Worm (Caenorhabditis elegans) whole organism, young adult: ENCODE data around the gene algn-2.
A peak's percentile ranks its signal among the peaks of the same experiment; 100 is the strongest.

Experiments
- B0019.2 ChIP-seq: fragments of 200-800 bp; sonication (Bioruptor generic); conservative IDR thresholded peaks from 2 replicates; pipeline ENCODE4 v1.3.6; 2022; ENCODE audit warnings: missing genetic modification reagents, missing genetic modification characterization, missing compliant biosample characterization
- B0336.3 ChIP-seq: fragments of 200-800 bp; sonication (Bioruptor generic); IDR thresholded peaks from 2 replicates; pipeline ENCODE4 v1.3.6; 2022; ENCODE audit warnings: missing genetic modification characterization, missing compliant biosample characterization
- F33H1.4 ChIP-seq: fragments of 200-800 bp; sonication (Bioruptor generic); IDR thresholded peaks from 2 replicates; pipeline ENCODE4 v1.3.6; 2022; ENCODE audit warnings: missing genetic modification reagents, missing genetic modification characterization, missing compliant biosample characterization
- F37B4.10 ChIP-seq: fragments of 200-800 bp; sonication (Bioruptor generic); IDR thresholded peaks from 2 replicates; pipeline ENCODE4 v1.3.6; 2022; ENCODE audit warnings: missing genetic modification characterization, missing compliant biosample characterization
- F57C9.4 ChIP-seq: sonication (generic microtip); optimal IDR thresholded peaks from 2 replicates; lab custom pipeline; 2017; ENCODE audit warnings: mild to moderate bottlenecking, missing genetic modification characterization, missing compliant biosample characterization
- Y79H2A.3 ChIP-seq: fragments of 200-800 bp; sonication (Bioruptor generic); conservative IDR thresholded peaks from 2 replicates; pipeline ENCODE4 v1.3.6; 2022; ENCODE audit warnings: missing genetic modification reagents, missing genetic modification characterization, missing compliant biosample characterization
- Y95B8A.8 ChIP-seq: fragments of 200-800 bp; sonication (Bioruptor generic); IDR thresholded peaks from 2 replicates; pipeline ENCODE4 v1.3.6; 2022; ENCODE audit warnings: missing genetic modification reagents, missing genetic modification characterization, missing compliant biosample characterization
- ama-1 ChIP-seq, 3 experiments: fragments of 150-350 bp in 1 of 3; sonication (generic microtip) in 2 of 3; optimal IDR thresholded peaks; 2 replicates each; lab custom pipeline; 2014 to 2018; ENCODE audit warnings: missing biosample characterization in 2 of 3, missing genetic modification characterization in 2 of 3, missing genetic modification reagents in 2 of 3
- atf-7 ChIP-seq: sonication (generic microtip); optimal IDR thresholded peaks from 2 replicates; lab custom pipeline; 2017; ENCODE audit warnings: mild to moderate bottlenecking, missing genetic modification characterization, missing compliant biosample characterization
- ceh-100 ChIP-seq: fragments of 200-800 bp; sonication (Bioruptor generic); IDR thresholded peaks from 2 replicates; pipeline ENCODE4 v1.3.6; 2022; ENCODE audit warnings: missing genetic modification reagents, missing genetic modification characterization, missing compliant biosample characterization
- ceh-27 ChIP-seq: fragments of 200-800 bp; sonication (Bioruptor generic); optimal IDR thresholded peaks from 2 replicates; lab custom pipeline; 2018; ENCODE audit warnings: mild to moderate bottlenecking, missing genetic modification characterization, moderate library complexity, missing compliant biosample characterization
- ceh-91 ChIP-seq: fragments of 200-800 bp; sonication (Bioruptor generic); IDR thresholded peaks from 2 replicates; pipeline ENCODE4 v1.3.6; 2022; ENCODE audit warnings: missing genetic modification reagents, missing genetic modification characterization, missing compliant biosample characterization
- dox-1 ChIP-seq: fragments of 200-800 bp; sonication (Bioruptor generic); IDR thresholded peaks from 2 replicates; pipeline ENCODE4 v1.3.6; 2022; ENCODE audit warnings: missing genetic modification reagents, missing genetic modification characterization, missing compliant biosample characterization
- dpl-1 ChIP-seq: fragments of 150-350 bp; optimal IDR thresholded peaks from 2 replicates; lab custom pipeline; 2014; ENCODE audit warnings: missing biosample characterization, missing genetic modification reagents, missing genetic modification characterization
- efl-1 ChIP-seq: fragments of 150-350 bp; optimal IDR thresholded peaks from 2 replicates; lab custom pipeline; 2014; ENCODE audit warnings: missing biosample characterization, missing genetic modification reagents, missing genetic modification characterization
- ekl-4 ChIP-seq: fragments of 200-800 bp; sonication (Bioruptor generic); IDR thresholded peaks from 2 replicates; pipeline ENCODE4 v1.3.6; 2022; ENCODE audit warnings: missing genetic modification reagents, missing genetic modification characterization, missing compliant biosample characterization
- gei-17 ChIP-seq: fragments of 200-800 bp; sonication (Bioruptor generic); optimal IDR thresholded peaks from 2 replicates; lab custom pipeline; 2018; ENCODE audit warnings: mild to moderate bottlenecking, missing genetic modification characterization, missing compliant biosample characterization
- hmg-1.2 ChIP-seq: fragments of 200-800 bp; sonication (Bioruptor generic); IDR thresholded peaks from 2 replicates; pipeline ENCODE4 v1.3.6; 2022; ENCODE audit warnings: missing genetic modification reagents, missing genetic modification characterization, missing compliant biosample characterization
- hrde-1 ChIP-seq: sonication (generic microtip); optimal IDR thresholded peaks from 2 replicates; lab custom pipeline; 2016; ENCODE audit warnings: missing genetic modification characterization, mild to moderate bottlenecking, missing compliant biosample characterization, moderate library complexity, missing genotype, missing genetic modification reagents, borderline replicate concordance
- hsf-1 ChIP-seq: fragments of 200-800 bp; sonication (Bioruptor generic); IDR thresholded peaks from 2 replicates; pipeline ENCODE4 v1.3.6; 2022; ENCODE audit warnings: missing genetic modification reagents, missing genetic modification characterization, missing compliant biosample characterization
- lag-1 ChIP-seq: fragments of 200-800 bp; sonication (Bioruptor generic); IDR thresholded peaks from 2 replicates; pipeline ENCODE4 v1.3.6; 2022; ENCODE audit warnings: missing genetic modification reagents, missing genetic modification characterization, missing compliant biosample characterization
- let-526 ChIP-seq: fragments of 200-800 bp; sonication (Bioruptor generic); IDR thresholded peaks from 2 replicates; pipeline ENCODE4 v1.3.6; 2022; ENCODE audit warnings: missing genetic modification reagents, missing genetic modification characterization, missing compliant biosample characterization
- lin-40 ChIP-seq: sonication (generic microtip); optimal IDR thresholded peaks from 2 replicates; lab custom pipeline; 2016; ENCODE audit warnings: missing genetic modification characterization, mild to moderate bottlenecking, missing compliant biosample characterization, missing genotype, missing genetic modification reagents
- lin-54 ChIP-seq: fragments of 200-800 bp; sonication (Bioruptor generic); optimal IDR thresholded peaks from 2 replicates; lab custom pipeline; 2018; ENCODE audit warnings: mild to moderate bottlenecking, missing genetic modification characterization, missing compliant biosample characterization
- lsl-1 ChIP-seq: fragments of 200-800 bp; sonication (Bioruptor generic); optimal IDR thresholded peaks from 2 replicates; lab custom pipeline; 2018; ENCODE audit warnings: mild to moderate bottlenecking, missing genetic modification characterization, moderate library complexity, missing compliant biosample characterization
- madf-3 ChIP-seq: fragments of 200-800 bp; sonication (Bioruptor generic); IDR thresholded peaks from 2 replicates; pipeline ENCODE4 v1.3.6; 2022; ENCODE audit warnings: missing genetic modification reagents, missing genetic modification characterization, missing compliant biosample characterization
- madf-8 ChIP-seq: fragments of 200-800 bp; sonication (Bioruptor generic); conservative IDR thresholded peaks from 2 replicates; pipeline ENCODE4 v1.3.6; 2022; ENCODE audit warnings: missing genetic modification reagents, missing genetic modification characterization, missing compliant biosample characterization
- mcd-1 ChIP-seq: fragments of 200-800 bp; sonication (Bioruptor generic); IDR thresholded peaks from 2 replicates; pipeline ENCODE4 v1.3.6; 2022; ENCODE audit warnings: missing genetic modification reagents, missing genetic modification characterization, missing compliant biosample characterization
- mel-28 ChIP-seq: sonication (generic microtip); optimal IDR thresholded peaks from 2 replicates; lab custom pipeline; 2016; ENCODE audit warnings: borderline replicate concordance, mild to moderate bottlenecking, missing genetic modification characterization, missing compliant biosample characterization
- nfya-1 ChIP-seq: sonication (generic microtip); optimal IDR thresholded peaks from 2 replicates; lab custom pipeline; 2017; ENCODE audit warnings: antibody characterized with exemption, missing compliant biosample characterization, missing genetic modification characterization, borderline replicate concordance; ENCODE audit not compliant: insufficient read depth
- nfya-2 ChIP-seq: fragments of 200-800 bp; sonication (Bioruptor generic); IDR thresholded peaks from 2 replicates; pipeline ENCODE4 v1.3.6; 2022; ENCODE audit warnings: missing genetic modification reagents, missing genetic modification characterization, missing compliant biosample characterization
- nhr-27 ChIP-seq: fragments of 200-800 bp; sonication (Bioruptor generic); optimal IDR thresholded peaks from 2 replicates; lab custom pipeline; 2018; ENCODE audit warnings: mild to moderate bottlenecking, missing genetic modification characterization, moderate library complexity, missing compliant biosample characterization
- pbrm-1 ChIP-seq: fragments of 200-800 bp; sonication (Bioruptor generic); IDR thresholded peaks from 2 replicates; pipeline ENCODE4 v1.3.6; 2022; ENCODE audit warnings: missing genetic modification reagents, missing genetic modification characterization, missing compliant biosample characterization
- rec-8 ChIP-seq, 2 experiments: sonication (generic microtip); optimal IDR thresholded peaks; 2 replicates each; lab custom pipeline; 2016; ENCODE audit warnings: mild to moderate bottlenecking in 2 of 2, missing genetic modification characterization in 2 of 2, missing genetic modification reagents in 2 of 2, missing genotype in 2 of 2, missing biosample characterization in 1 of 2, missing compliant biosample characterization in 1 of 2, moderate library complexity in 1 of 2
- repo-1 ChIP-seq: sonication (generic microtip); optimal IDR thresholded peaks from 2 replicates; lab custom pipeline; 2017; ENCODE audit warnings: mild to moderate bottlenecking, missing genetic modification characterization, missing compliant biosample characterization
- snpc-4 ChIP-seq, 5 experiments: fragments of 150-350 bp in 1 of 5; sonication (generic microtip) in 4 of 5; optimal IDR thresholded peaks; 2 replicates each; lab custom pipeline; 2014 to 2018; ENCODE audit warnings: missing genetic modification characterization in 5 of 5, missing biosample characterization in 3 of 5, antibody characterized with exemption in 2 of 5, mild to moderate bottlenecking in 2 of 5, missing compliant biosample characterization in 2 of 5, missing genotype in 2 of 5, moderate library complexity in 2 of 5, missing genetic modification reagents in 1 of 5
- somi-1 ChIP-seq: fragments of 200-800 bp; sonication (Bioruptor generic); optimal IDR thresholded peaks from 2 replicates; lab custom pipeline; 2018; ENCODE audit warnings: mild to moderate bottlenecking, missing genetic modification characterization, missing compliant biosample characterization
- tbx-9 ChIP-seq: sonication (generic microtip); optimal IDR thresholded peaks from 2 replicates; lab custom pipeline; 2016; ENCODE audit warnings: borderline replicate concordance, missing genetic modification characterization, inconsistent platforms, missing compliant biosample characterization
- tlf-1 ChIP-seq: fragments of 200-800 bp; sonication (Bioruptor generic); optimal IDR thresholded peaks from 2 replicates; lab custom pipeline; 2018; ENCODE audit warnings: mild to moderate bottlenecking, missing genetic modification characterization, missing compliant biosample characterization
- unc-130 ChIP-seq: sonication (generic microtip); optimal IDR thresholded peaks from 2 replicates; lab custom pipeline; 2016; ENCODE audit warnings: missing genetic modification reagents, missing genetic modification characterization, missing compliant biosample characterization
- unc-62 ChIP-seq: fragments of 150-350 bp; optimal IDR thresholded peaks from 2 replicates; lab custom pipeline; 2014; ENCODE audit warnings: missing biosample characterization, missing genetic modification reagents, missing genetic modification characterization
- xnd-1 ChIP-seq: sonication (generic microtip); optimal IDR thresholded peaks from 2 replicates; lab custom pipeline; 2016; ENCODE audit warnings: missing genotype, missing genetic modification reagents, missing genetic modification characterization, missing compliant biosample characterization
- ztf-18 ChIP-seq: sonication (generic microtip); optimal IDR thresholded peaks from 2 replicates; lab custom pipeline; 2016; ENCODE audit warnings: missing genotype, mild to moderate bottlenecking, missing genetic modification characterization, missing compliant biosample characterization
- ztf-3 ChIP-seq: fragments of 200-800 bp; sonication (Bioruptor generic); optimal IDR thresholded peaks from 2 replicates; lab custom pipeline; 2018; ENCODE audit warnings: mild to moderate bottlenecking, missing genetic modification characterization, missing compliant biosample characterization

The algn-2 gene

DNA sequence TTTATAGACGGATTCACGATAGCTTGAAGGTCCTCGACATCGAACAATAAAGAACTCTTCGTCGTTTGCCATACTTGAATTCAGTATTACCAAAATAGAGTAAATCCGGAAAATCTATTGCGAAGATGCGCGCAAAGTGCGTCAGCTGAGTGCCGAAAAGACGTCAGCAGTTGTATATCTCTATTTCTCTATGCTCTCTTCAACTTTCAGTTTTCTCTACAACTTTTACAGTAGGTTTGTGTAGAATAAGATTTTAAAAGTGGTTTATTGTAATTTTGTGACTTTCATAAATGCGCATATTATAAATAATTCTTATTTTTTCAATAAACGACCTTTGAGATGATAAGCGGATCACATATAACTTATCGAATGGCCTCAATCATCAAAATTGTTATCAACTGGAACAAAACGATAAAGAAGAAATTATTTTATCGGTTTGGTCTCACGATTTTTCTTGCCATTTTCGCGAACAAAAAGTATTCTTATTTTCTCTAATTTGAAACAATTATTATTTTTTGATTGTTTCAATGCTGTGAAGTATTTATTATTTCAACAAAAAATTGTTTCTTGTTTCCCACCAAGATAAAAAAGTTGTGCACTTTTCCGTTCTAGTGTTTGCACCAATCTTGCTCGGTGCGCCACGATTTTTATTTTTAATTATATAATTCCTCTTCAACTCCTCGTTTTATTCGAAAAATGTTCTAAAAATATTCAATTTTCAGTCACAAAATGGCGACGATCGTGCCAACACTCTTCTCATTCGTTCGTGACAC, 1.6 kb upstream of the algn-2 start, which contains the start of the genes agt-2 and F09E5.3 (continued):
- TF ChIP-seq hrde-1 (tag; lab: Kevin White, UChicago) (no peak), F57C9.4 (tag; lab: Kevin White, UChicago) (no peak), gei-17 (GFP tag; lab: Kevin White, UChicago) (no peak), rec-8 (tag; optimal IDR thresholded peaks at IDR 0.05; lab: Kevin White, UChicago) (no peak), ztf-3 (GFP tag; lab: Kevin White, UChicago) (no peak), tbx-9 (tag; lab: Kevin White, UChicago) (no peak), lin-54 (peak; percentile 87), tlf-1 (GFP tag; lab: Kevin White, UChicago) (peak; percentile 40), snpc-4 (GFP tag; optimal IDR thresholded peaks at IDR 0.05; lab: Kevin White, UChicago) (no peak), snpc-4 (tag; optimal IDR thresholded peaks at IDR 0.05; lab: Kevin White, UChicago) (peak; percentile 5 to 72 (median 52)), nhr-27 (tag; lab: Kevin White, UChicago) (no peak), lin-40 (tag; lab: Kevin White, UChicago) (peak; percentile 92), Y79H2A.3 (no peak), pbrm-1 (peak; percentile 86), ceh-27 (GFP tag; lab: Kevin White, UChicago) (peak; percentile 80), ceh-100 (peak; percentile 68), atf-7 (tag; lab: Kevin White, UChicago) (peak; percentile 35), somi-1 (GFP tag; lab: Kevin White, UChicago) (peak; percentile 19), hmg-1.2 (GFP tag; lab: Robert Waterston, UW) (peak; percentile 78), lag-1 (GFP tag; lab: Robert Waterston, UW) (no peak), madf-3 (peak; percentile 86), B0019.2 (no peak), unc-62 (GFP tag; lab: Kevin White, UChicago) (no peak), F37B4.10 (GFP tag; lab: Robert Waterston, UW) (no peak), B0336.3 (GFP tag; lab: Robert Waterston, UW) (peak; percentile 52; the same call in 1 of the 2 replicates), nfya-1 (tag; lab: Kevin White, UChicago) (no peak), mel-28 (tag; lab: Kevin White, UChicago) (no peak), nfya-2 (GFP tag; lab: Robert Waterston, UW) (no peak), let-526 (no peak), repo-1 (peak; percentile 56), F33H1.4 (GFP tag; lab: Robert Waterston, UW) (peak; percentile 53), ama-1 (optimal IDR thresholded peaks at IDR 0.05; lab: Kevin White, UChicago) (no peak), ama-1 (GFP tag; optimal IDR thresholded peaks at IDR 0.05; lab: Kevin White, UChicago) (no peak)

DNA sequence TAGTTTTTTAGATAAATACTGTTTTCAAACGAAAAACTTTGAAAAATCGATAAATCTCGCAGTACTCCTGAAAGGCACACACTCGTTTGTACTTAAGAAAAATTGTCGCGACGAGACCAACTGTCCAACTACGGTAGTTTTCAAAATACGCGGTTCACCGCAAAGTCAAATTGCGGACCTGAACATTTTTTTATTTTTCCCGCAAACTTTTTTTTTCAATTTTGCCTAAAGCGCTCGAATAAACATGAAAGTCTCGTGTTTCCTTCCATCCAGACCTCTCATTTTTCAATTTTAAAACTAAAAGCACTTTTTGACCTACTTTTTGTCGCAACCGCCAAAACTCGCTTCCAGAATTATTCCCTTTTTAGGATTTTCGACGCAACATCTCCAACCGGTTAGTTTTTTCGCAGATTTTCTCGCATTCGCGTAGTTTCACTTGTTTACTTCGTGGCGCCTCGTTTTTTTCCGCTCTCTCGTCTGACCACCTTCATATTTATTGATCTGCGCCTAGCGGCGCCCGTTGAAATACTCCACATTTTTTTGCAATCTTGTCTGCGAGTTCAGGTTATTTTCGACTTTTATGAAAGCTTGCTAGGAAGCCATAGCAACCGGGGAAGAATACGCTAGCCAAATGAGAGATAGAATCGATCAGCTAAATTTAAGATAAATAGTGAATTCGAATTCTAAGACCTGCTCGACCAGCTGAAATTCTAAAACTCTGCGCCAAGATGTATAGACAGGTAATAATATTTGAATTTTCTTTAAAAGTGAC, 2.6 kb downstream of the algn-2 start, which contains the start of gene prdx-2:
Gene prdx-2, plus strand, starts transcription at position 729 of the 772 bp plus-strand sequence.
- TF ChIP-seq ceh-91 (peak; percentile 94), lin-54 (peak; percentile 75), dpl-1 (peak; percentile 77), ztf-18 (tag; lab: Kevin White, UChicago) (peak; percentile 22), Y95B8A.8 (peak; percentile 67; the same call in 1 of the 2 replicates), ekl-4 (peak; percentile 70; the same call in 1 of the 2 replicates), hsf-1 (peak; percentile 74), xnd-1 (tag; lab: Kevin White, UChicago) (peak; percentile 84), madf-3 (peak; percentile 86; the same call in 1 of the 2 replicates), lsl-1 (peak; percentile 98), unc-130 (peak; percentile 37), madf-8 (GFP tag; lab: Robert Waterston, UW) (peak; percentile 89), tlf-1 (GFP tag; lab: Kevin White, UChicago) (peak; percentile 81), dox-1 (GFP tag; lab: Robert Waterston, UW) (peak; percentile 82), efl-1 (GFP tag; lab: Kevin White, UChicago) (peak; percentile 87), F57C9.4 (tag; lab: Kevin White, UChicago) (no peak), mcd-1 (peak; percentile 40; the same call in 1 of the 2 replicates)
